Fruit fly (Drosophila melanogaster): ENCODE measurements around the gene CG5177.

CG5177 gene

DNA sequence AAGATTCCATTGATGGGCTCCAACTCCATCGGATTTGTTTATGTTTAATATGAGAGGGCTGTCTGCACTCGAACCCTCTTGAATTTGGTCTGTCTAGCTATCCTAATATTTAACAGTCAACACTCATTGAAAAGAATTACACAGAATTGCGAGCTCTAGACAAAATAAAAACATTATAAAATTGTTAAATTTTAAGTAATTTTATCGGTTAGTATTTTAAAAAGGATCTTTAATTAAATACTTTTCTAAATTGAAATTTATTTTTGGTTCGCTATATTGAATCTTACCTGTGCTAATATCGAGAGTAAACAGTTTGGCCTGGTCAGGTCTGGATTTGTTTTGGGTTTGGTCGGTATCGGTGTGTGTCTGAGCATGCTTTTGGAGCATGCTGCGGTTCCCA, 3.4 kb upstream of the CG5177 start (continued):
- TF ChIP-seq CG10543 (GFP tag; optimal IDR thresholded peaks at IDR 0.05) (peak; percentile 67), otp (GFP tag; IDR thresholded peaks at IDR 0.05) (no peak), Bteb2 (GFP tag; optimal IDR thresholded peaks at IDR 0.05) (no peak), Meics (GFP tag; optimal IDR thresholded peaks at IDR 0.05) (peak; percentile 61), CG2678 (tag; optimal IDR thresholded peaks at IDR 0.05) (peak; percentile 86), hbn (GFP tag; IDR thresholded peaks at IDR 0.05; ENCODE audit: partially characterized antibody) (no peak), Optix (GFP tag; IDR thresholded peaks at IDR 0.05) (no peak), CG7987 (GFP tag; optimal IDR thresholded peaks at IDR 0.05) (no peak), CG5180 (GFP tag; optimal IDR thresholded peaks at IDR 0.05) (peak; percentile 30), dati (GFP tag; IDR thresholded peaks at IDR 0.05) (peak; percentile 59), CG16815 (GFP tag; optimal IDR thresholded peaks at IDR 0.05) (peak; percentile 48), CG6654 (GFP tag; optimal IDR thresholded peaks at IDR 0.05) (no peak), Hmx (GFP tag; optimal IDR thresholded peaks at IDR 0.05) (peak; percentile 4), CG10654 (GFP tag; optimal IDR thresholded peaks at IDR 0.05) (peak; percentile 44), CG10565 (GFP tag; optimal IDR thresholded peaks at IDR 0.05) (no peak), wor (GFP tag; IDR thresholded peaks at IDR 0.05) (peak; percentile 61), tin (GFP tag; optimal IDR thresholded peaks at IDR 0.05) (peak; percentile 54), CG10462 (GFP tag; optimal IDR thresholded peaks at IDR 0.05) (no peak), dysf (GFP tag; IDR thresholded peaks at IDR 0.05) (peak; percentile 87), Ets97D (GFP tag; optimal IDR thresholded peaks at IDR 0.05) (no peak), CG5953 (GFP tag; IDR thresholded peaks at IDR 0.05) (no peak), CG17328 (GFP tag; IDR thresholded peaks at IDR 0.05) (peak; percentile 67), en (GFP tag; optimal IDR thresholded peaks at IDR 0.05) (no peak), ftz-f1 (GFP tag; optimal IDR thresholded peaks at IDR 0.05) (no peak), D19A (tag; optimal IDR thresholded peaks at IDR 0.05) (peak; percentile 60), MTF-1 (GFP tag; optimal IDR thresholded peaks at IDR 0.05; ENCODE audit: borderline replicate concordance) (no peak), Doc3 (GFP tag; IDR thresholded peaks at IDR 0.05; ENCODE audit: partially characterized antibody) (no peak), Xrp1 (GFP tag; IDR thresholded peaks at IDR 0.05) (peak; percentile 79), Six4 (GFP tag; optimal IDR thresholded peaks at IDR 0.05) (peak; percentile 2), chm (GFP tag; IDR thresholded peaks at IDR 0.05) (no peak; the same call in 1 of the 2 replicates), pita (GFP tag; optimal IDR thresholded peaks at IDR 0.05) (no peak), ems (GFP tag; optimal IDR thresholded peaks at IDR 0.05) (no peak), sens-2 (GFP tag; IDR thresholded peaks at IDR 0.05) (peak; percentile 38; the same call in 1 of the 2 replicates), gt (GFP tag; IDR thresholded peaks at IDR 0.05) (0 out of 2 replicates have a peak, but pooled peaks have one; percentile 44), CG13894 (tag; optimal IDR thresholded peaks at IDR 0.05) (peak; percentile 73), tx (GFP tag; optimal IDR thresholded peaks at IDR 0.05) (peak; percentile 2), bsh (GFP tag; optimal IDR thresholded peaks at IDR 0.05) (peak in 1 of 2 experiments; percentile 76), CG2889 (GFP tag; IDR thresholded peaks at IDR 0.05) (peak; percentile 65; the same call in 2 of the 3 replicates), zen (tag; optimal IDR thresholded peaks at IDR 0.05) (peak; percentile 45), CG18476 (GFP tag; optimal IDR thresholded peaks at IDR 0.05) (peak; percentile 40), CG7928 (GFP tag; optimal IDR thresholded peaks at IDR 0.05) (peak; percentile 12), Mes4 (GFP tag; optimal IDR thresholded peaks at IDR 0.05) (no peak), Lpt (GFP tag; optimal IDR thresholded peaks at IDR 0.05) (no peak), MBD-R2 (GFP tag; IDR thresholded peaks at IDR 0.05) (peak; percentile 37; the same call in 1 of the 2 replicates), CG1792 (GFP tag; optimal IDR thresholded peaks at IDR 0.05) (no peak), pnt (GFP tag; optimal IDR thresholded peaks at IDR 0.05) (no peak), Dip3 (GFP tag; optimal IDR thresholded peaks at IDR 0.05) (no peak), unpg (GFP tag; optimal IDR thresholded peaks at IDR 0.05) (peak; percentile 87), btn (GFP tag; optimal IDR thresholded peaks at IDR 0.05) (no peak), BtbVII (GFP tag; optimal IDR thresholded peaks at IDR 0.05) (no peak), Tbp (GFP tag; optimal IDR thresholded peaks at IDR 0.05) (no peak), Oaz (GFP tag; IDR thresholded peaks at IDR 0.05) (peak; percentile 58)

Measured in whole organism, embryonic.